Worm (Caenorhabditis elegans) whole organism, L1 larva: ENCODE data around the gene dos-3.

Experiments
- C04F5.9 ChIP-seq: sonication (generic microtip); optimal IDR thresholded peaks from 2 replicates; lab custom pipeline; 2016; ENCODE audit warnings: missing genetic modification characterization, missing compliant biosample characterization
- C16A3.4 ChIP-seq: fragments of 150-350 bp; optimal IDR thresholded peaks from 2 replicates; lab custom pipeline; 2014; ENCODE audit warnings: missing biosample characterization, missing genetic modification characterization
- F16B12.6 ChIP-seq: fragments of 150-350 bp; optimal IDR thresholded peaks from 2 replicates; lab custom pipeline; 2014; ENCODE audit warnings: missing biosample characterization, missing genetic modification characterization
- aha-1 ChIP-seq: fragments of 150-350 bp; optimal IDR thresholded peaks from 2 replicates; lab custom pipeline; 2014; ENCODE audit warnings: missing biosample characterization, missing genetic modification characterization
- alr-1 ChIP-seq: fragments of 200-800 bp; sonication (Bioruptor generic); optimal IDR thresholded peaks from 2 replicates; lab custom pipeline; 2018; ENCODE audit warnings: borderline replicate concordance, mild to moderate bottlenecking, missing genetic modification characterization, missing compliant biosample characterization
- aly-2 ChIP-seq: fragments of 150-350 bp; optimal IDR thresholded peaks from 2 replicates; lab custom pipeline; 2014; ENCODE audit warnings: missing biosample characterization, missing genetic modification characterization
- blmp-1 ChIP-seq: fragments of 150-350 bp; optimal IDR thresholded peaks from 2 replicates; lab custom pipeline; 2014; ENCODE audit warnings: missing biosample characterization, missing genetic modification characterization
- ceh-63 ChIP-seq: fragments of 200-800 bp; sonication (Bioruptor generic); optimal IDR thresholded peaks from 2 replicates; lab custom pipeline; 2018; ENCODE audit warnings: mild to moderate bottlenecking, missing genetic modification characterization, missing compliant biosample characterization
- ceh-8 ChIP-seq: fragments of 200-800 bp; sonication (Bioruptor generic); optimal IDR thresholded peaks from 2 replicates; lab custom pipeline; 2018; ENCODE audit warnings: mild to moderate bottlenecking, missing genetic modification characterization, moderate library complexity, missing compliant biosample characterization
- ces-1 ChIP-seq: fragments of 150-350 bp; optimal IDR thresholded peaks from 2 replicates; lab custom pipeline; 2014; ENCODE audit warnings: missing biosample characterization, missing genetic modification reagents, missing genetic modification characterization
- dpl-1 ChIP-seq, 3 experiments: fragments of 150-350 bp in 2 of 3; sonication (generic microtip) in 1 of 3; optimal IDR thresholded peaks; 2 replicates each; lab custom pipeline; 2014 to 2017; ENCODE audit warnings: missing biosample characterization in 3 of 3, missing genetic modification characterization in 3 of 3, missing genetic modification reagents in 3 of 3
- dsc-1 ChIP-seq: sonication (generic microtip); optimal IDR thresholded peaks from 2 replicates; lab custom pipeline; 2016; ENCODE audit warnings: mild to moderate bottlenecking, missing genetic modification characterization, missing compliant biosample characterization
- efl-1 ChIP-seq, 4 experiments: fragments of 150-350 bp; optimal IDR thresholded peaks in 3 of 4; peaks in 1 of 4; 1 replicate in 1 of 4; 2 replicates in 3 of 4; lab custom pipeline; 2014; ENCODE audit warnings: missing biosample characterization in 2 of 4, missing genetic modification characterization in 2 of 4, missing genetic modification reagents in 2 of 4
- egl-27 ChIP-seq, 2 experiments: fragments of 150-350 bp in 1 of 2; sonication (generic microtip); optimal IDR thresholded peaks; 3 replicates each; lab custom pipeline; 2017 to 2018; ENCODE audit warnings: missing biosample characterization in 2 of 2, missing genetic modification characterization in 2 of 2, missing genetic modification reagents in 2 of 2
- elt-2 ChIP-seq: sonication (generic microtip); optimal IDR thresholded peaks from 2 replicates; lab custom pipeline; 2016; ENCODE audit warnings: missing genetic modification characterization, mild to moderate bottlenecking, inconsistent platforms, missing compliant biosample characterization, missing genetic modification reagents
- elt-3 ChIP-seq, 6 experiments: fragments of 150-350 bp in 1 of 6; sonication (generic microtip); optimal IDR thresholded peaks; 2 replicates each; lab custom pipeline; 2017 to 2018; ENCODE audit warnings: missing biosample characterization in 6 of 6, missing genetic modification characterization in 6 of 6, inconsistent platforms in 1 of 6
- ets-5 ChIP-seq: fragments of 200-800 bp; sonication (Bioruptor generic); IDR thresholded peaks from 2 replicates; pipeline ENCODE4 v1.3.6; 2022; ENCODE audit warnings: missing genetic modification characterization, missing compliant biosample characterization
- fkh-4 ChIP-seq: sonication (generic microtip); optimal IDR thresholded peaks from 2 replicates; lab custom pipeline; 2016; ENCODE audit warnings: missing compliant biosample characterization, missing genetic modification characterization, borderline replicate concordance
- fkh-8 ChIP-seq: sonication (generic microtip); optimal IDR thresholded peaks from 2 replicates; lab custom pipeline; 2016; ENCODE audit warnings: mild to moderate bottlenecking, missing genetic modification characterization, missing compliant biosample characterization
- grh-1 ChIP-seq: fragments of 200-800 bp; sonication (Bioruptor generic); IDR thresholded peaks from 2 replicates; pipeline ENCODE4 v1.3.6; 2022; ENCODE audit warnings: missing genetic modification reagents, missing genetic modification characterization, missing compliant biosample characterization
- hpl-2 ChIP-seq: fragments of 150-350 bp; optimal IDR thresholded peaks from 2 replicates; lab custom pipeline; 2014; ENCODE audit warnings: missing biosample characterization, missing genetic modification reagents, missing genetic modification characterization
- jun-1 ChIP-seq: fragments of 150-350 bp; optimal IDR thresholded peaks from 2 replicates; lab custom pipeline; 2014; ENCODE audit warnings: missing biosample characterization, missing genetic modification reagents, missing genetic modification characterization
- lin-14 ChIP-seq: fragments of 200-800 bp; sonication (Bioruptor generic); optimal IDR thresholded peaks from 2 replicates; lab custom pipeline; 2018; ENCODE audit warnings: mild to moderate bottlenecking, missing genetic modification characterization, moderate library complexity, missing compliant biosample characterization
- lin-35 ChIP-seq, 2 experiments: fragments of 150-350 bp; optimal IDR thresholded peaks; 2 replicates each; lab custom pipeline; 2014; ENCODE audit warnings: missing biosample characterization in 2 of 2, missing genetic modification characterization in 2 of 2, missing genetic modification reagents in 2 of 2
- lin-39 ChIP-seq: fragments of 150-350 bp; optimal IDR thresholded peaks from 2 replicates; lab custom pipeline; 2014; ENCODE audit warnings: missing biosample characterization, missing genetic modification reagents, missing genetic modification characterization
- lir-3 ChIP-seq: sonication (generic microtip); optimal IDR thresholded peaks from 2 replicates; lab custom pipeline; 2016; ENCODE audit warnings: mild to moderate bottlenecking, missing genetic modification characterization, moderate library complexity, missing compliant biosample characterization; ENCODE audit not compliant: poor library complexity
- lsy-2 ChIP-seq, 2 experiments: fragments of 150-350 bp; optimal IDR thresholded peaks; 2 replicates each; lab custom pipeline; 2014; ENCODE audit warnings: missing biosample characterization in 2 of 2, missing genetic modification characterization in 2 of 2
- mab-9 ChIP-seq: fragments of 200-800 bp; sonication (Bioruptor generic); IDR thresholded peaks from 2 replicates; pipeline ENCODE4 v1.3.6; 2022; ENCODE audit warnings: missing genetic modification reagents, missing genetic modification characterization, missing compliant biosample characterization
- mdl-1 ChIP-seq, 2 experiments: fragments of 150-350 bp; optimal IDR thresholded peaks; 2 replicates each; lab custom pipeline; 2014 to 2017; ENCODE audit warnings: missing biosample characterization in 2 of 2, missing genetic modification characterization in 2 of 2, inconsistent platforms in 1 of 2
- mef-2 ChIP-seq: fragments of 150-350 bp; optimal IDR thresholded peaks from 2 replicates; lab custom pipeline; 2014; ENCODE audit warnings: missing biosample characterization, missing genetic modification characterization
- mep-1 ChIP-seq: fragments of 150-350 bp; optimal IDR thresholded peaks from 2 replicates; lab custom pipeline; 2014; ENCODE audit warnings: missing biosample characterization, missing genetic modification characterization
- nhr-19 ChIP-seq: fragments of 200-800 bp; sonication (Bioruptor generic); conservative IDR thresholded peaks from 2 replicates; pipeline ENCODE4 v1.3.6; 2022; ENCODE audit warnings: missing genetic modification characterization, missing compliant biosample characterization
- nhr-20 ChIP-seq: sonication (generic microtip); optimal IDR thresholded peaks from 2 replicates; lab custom pipeline; 2016; ENCODE audit warnings: mild to moderate bottlenecking, missing genetic modification characterization, missing compliant biosample characterization
- nhr-237 ChIP-seq: fragments of 150-350 bp; optimal IDR thresholded peaks from 2 replicates; lab custom pipeline; 2014; ENCODE audit warnings: missing biosample characterization, missing genetic modification characterization
- nhr-28 ChIP-seq: fragments of 150-350 bp; optimal IDR thresholded peaks from 2 replicates; lab custom pipeline; 2014; ENCODE audit warnings: missing biosample characterization, missing genetic modification characterization
- nhr-71 ChIP-seq: sonication (generic microtip); optimal IDR thresholded peaks from 2 replicates; lab custom pipeline; 2016; ENCODE audit warnings: mild to moderate bottlenecking, missing genetic modification characterization, moderate library complexity, missing compliant biosample characterization
- nhr-76 ChIP-seq: sonication (generic microtip); optimal IDR thresholded peaks from 2 replicates; lab custom pipeline; 2017; ENCODE audit warnings: missing biosample characterization, missing genetic modification characterization
- nhr-77 ChIP-seq: fragments of 150-350 bp; optimal IDR thresholded peaks from 2 replicates; lab custom pipeline; 2014; ENCODE audit warnings: missing biosample characterization, missing genetic modification characterization
- nhr-84 ChIP-seq: sonication (generic microtip); optimal IDR thresholded peaks from 2 replicates; lab custom pipeline; 2017; ENCODE audit warnings: missing biosample characterization, missing genetic modification characterization
- nhr-90 ChIP-seq: sonication (generic microtip); optimal IDR thresholded peaks from 2 replicates; lab custom pipeline; 2016; ENCODE audit warnings: mild to moderate bottlenecking, missing genetic modification characterization, missing compliant biosample characterization; ENCODE audit not compliant: poor library complexity
- pag-3 ChIP-seq: sonication (generic microtip); optimal IDR thresholded peaks from 2 replicates; lab custom pipeline; 2017; ENCODE audit warnings: missing genetic modification characterization, mild to moderate bottlenecking, missing compliant biosample characterization, antibody characterized with exemption, borderline replicate concordance; ENCODE audit not compliant: insufficient read depth
- pax-3 ChIP-seq: fragments of 200-800 bp; sonication (Bioruptor generic); optimal IDR thresholded peaks from 2 replicates; lab custom pipeline; 2018; ENCODE audit warnings: mild to moderate bottlenecking, missing genetic modification characterization, moderate library complexity, missing compliant biosample characterization
- pqm-1 ChIP-seq: sonication (generic microtip); optimal IDR thresholded peaks from 3 replicates; lab custom pipeline; 2017; ENCODE audit warnings: missing biosample characterization, missing genetic modification characterization
- skn-1 ChIP-seq: fragments of 150-350 bp; optimal IDR thresholded peaks from 2 replicates; lab custom pipeline; 2014; ENCODE audit warnings: missing biosample characterization, missing genetic modification characterization
- snpc-4 ChIP-seq: fragments of 150-350 bp; optimal IDR thresholded peaks from 2 replicates; lab custom pipeline; 2014; ENCODE audit warnings: missing biosample characterization, missing genetic modification characterization
- snu-23 ChIP-seq: sonication (generic microtip); optimal IDR thresholded peaks from 2 replicates; lab custom pipeline; 2016; ENCODE audit warnings: missing genetic modification characterization, missing compliant biosample characterization
- sox-4 ChIP-seq: sonication (generic microtip); optimal IDR thresholded peaks from 2 replicates; lab custom pipeline; 2016; ENCODE audit warnings: missing genetic modification characterization, missing compliant biosample characterization
- unc-130 ChIP-seq: fragments of 150-350 bp; optimal IDR thresholded peaks from 2 replicates; lab custom pipeline; 2017; ENCODE audit warnings: missing biosample characterization, missing genetic modification characterization, inconsistent platforms
- unc-30 ChIP-seq: sonication (generic microtip); optimal IDR thresholded peaks from 2 replicates; lab custom pipeline; 2017; ENCODE audit warnings: missing biosample characterization, missing genetic modification characterization
- vab-15 ChIP-seq: sonication (generic microtip); optimal IDR thresholded peaks from 2 replicates; lab custom pipeline; 2017; ENCODE audit warnings: missing genotype, mild to moderate bottlenecking, missing genetic modification characterization, missing compliant biosample characterization
- xbp-1 ChIP-seq: sonication (generic microtip); optimal IDR thresholded peaks from 2 replicates; lab custom pipeline; 2016; ENCODE audit warnings: missing genetic modification characterization, missing compliant biosample characterization

Gene dos-3

DNA sequence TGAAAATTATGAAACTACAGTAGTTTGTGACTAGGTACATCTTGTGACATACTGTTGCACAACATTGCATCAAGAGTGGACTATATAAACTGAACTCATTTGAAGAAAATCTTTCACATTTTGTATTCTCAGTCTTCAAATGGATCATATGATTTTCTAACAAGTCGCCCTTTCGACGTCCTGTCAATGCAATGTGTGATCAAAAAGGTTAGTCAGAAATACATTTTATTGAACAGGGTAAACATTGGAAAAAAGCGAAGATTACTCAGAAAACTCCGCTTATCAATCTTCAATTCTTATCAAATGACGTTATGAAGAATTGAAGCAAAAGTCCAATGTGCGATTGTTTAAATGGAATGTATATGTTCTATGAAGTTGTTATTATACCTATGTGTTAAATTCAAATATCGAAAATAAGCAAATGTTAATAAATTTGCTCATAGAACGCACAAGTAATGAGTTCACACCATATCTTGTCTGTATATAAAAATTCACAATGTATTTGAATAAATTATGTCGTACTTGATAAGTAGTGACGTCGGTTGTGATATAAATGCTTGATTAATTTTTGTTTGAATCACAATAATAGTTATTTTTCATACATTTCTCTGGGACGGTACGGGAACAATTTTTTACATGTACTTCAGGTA is 6.4 kb downstream of the dos-3 start, which contains the start of gene zip-2:
Gene zip-2, plus strand, starts transcription at position 128 of the 650 bp plus-strand sequence.
- TF ChIP-seq snpc-4 (tag; lab: Kevin White, UChicago) (no peak), nhr-71 (peak; percentile 52), F16B12.6 (tag; lab: Kevin White, UChicago) (no peak), nhr-77 (tag; lab: Kevin White, UChicago) (no peak), unc-130 (tag; lab: Kevin White, UChicago) (no peak), ces-1 (GFP tag; lab: Kevin White, UChicago) (no peak), ceh-63 (GFP tag; lab: Kevin White, UChicago) (no peak), jun-1 (tag; lab: Kevin White, UChicago) (peak; percentile 11), unc-30 (no peak), efl-1 (optimal IDR thresholded peaks at IDR 0.05; lab: Kevin White, UChicago) (no peak), efl-1 (GFP tag; optimal IDR thresholded peaks at IDR 0.05 in 1 of 2; lab: Kevin White, UChicago) (peak in 1 of 2 experiments; percentile 90), mab-9 (GFP tag; lab: Robert Waterston, UW) (no peak), elt-3 (tag; optimal IDR thresholded peaks at IDR 0.05; lab: Kevin White, UChicago) (peak in 2 of 6 experiments; percentile 54 to 74), ets-5 (GFP tag; lab: Robert Waterston, UW) (no peak), snu-23 (peak; percentile 36), dsc-1 (tag; lab: Kevin White, UChicago) (no peak), dpl-1 (GFP tag; optimal IDR thresholded peaks at IDR 0.05; lab: Kevin White, UChicago) (peak in 1 of 3 experiments; percentile 18), xbp-1 (tag; lab: Kevin White, UChicago) (no peak), nhr-90 (peak; percentile 50), skn-1 (tag; lab: Kevin White, UChicago) (no peak), pqm-1 (tag; lab: Kevin White, UChicago) (peak; percentile 43), mep-1 (tag; lab: Kevin White, UChicago) (no peak), alr-1 (peak; percentile 99), nhr-19 (GFP tag; lab: Robert Waterston, UW) (no peak), lsy-2 (tag; optimal IDR thresholded peaks at IDR 0.05; lab: Kevin White, UChicago) (peak in 1 of 2 experiments; percentile 9), aly-2 (no peak), hpl-2 (GFP tag; lab: Kevin White, UChicago) (no peak), C16A3.4 (tag; lab: Kevin White, UChicago) (peak; percentile 19), fkh-8 (tag; lab: Kevin White, UChicago) (peak; percentile 65), pax-3 (tag; lab: Kevin White, UChicago) (no peak), vab-15 (tag; lab: Kevin White, UChicago) (no peak), nhr-20 (tag; lab: Kevin White, UChicago) (peak; percentile 72), blmp-1 (tag; lab: Kevin White, UChicago) (peak; percentile 39), elt-2 (peak; percentile 66), nhr-84 (tag; lab: Kevin White, UChicago) (no peak), egl-27 (tag; optimal IDR thresholded peaks at IDR 0.05; lab: Kevin White, UChicago) (no peak), nhr-237 (tag; lab: Kevin White, UChicago) (no peak), grh-1 (GFP tag; lab: Robert Waterston, UW) (no peak), mef-2 (tag; lab: Kevin White, UChicago) (peak; percentile 2), lir-3 (peak; percentile 7), aha-1 (tag; lab: Kevin White, UChicago) (no peak), sox-4 (tag; lab: Kevin White, UChicago) (no peak), lin-39 (tag; lab: Kevin White, UChicago) (no peak), C04F5.9 (tag; lab: Kevin White, UChicago) (no peak), fkh-4 (tag; lab: Kevin White, UChicago) (no peak), nhr-28 (tag; lab: Kevin White, UChicago) (no peak), pag-3 (tag; lab: Kevin White, UChicago) (no peak), lin-14 (GFP tag; lab: Kevin White, UChicago) (peak; percentile 60), mdl-1 (tag; optimal IDR thresholded peaks at IDR 0.05; lab: Kevin White, UChicago) (peak in 1 of 2 experiments; percentile 19), lin-35 (GFP tag; optimal IDR thresholded peaks at IDR 0.05; lab: Kevin White, UChicago) (peak in 1 of 2 experiments; percentile 48), nhr-76 (tag; lab: Kevin White, UChicago) (no peak), ceh-8 (GFP tag; lab: Kevin White, UChicago) (no peak)
